Fruit fly (Drosophila melanogaster) S2 (cell line): ENCODE data around the gene CG10555.

ENCODE experiments used
- CG8478 ChIP-seq: fragments of >200 bp; optimal IDR thresholded peaks from 2 replicates; lab custom pipeline; 2018
- CTCF ChIP-seq, 2 experiments: fragments of >200 bp; optimal IDR thresholded peaks; 2 replicates each; lab custom pipeline; 2018

- no peak for TF ChIP-seq CG8478 (lab: Kevin White, UChicago)
- no peak for TF ChIP-seq CTCF (optimal IDR thresholded peaks at IDR 0.05; lab: Kevin White, UChicago)
Observed at dm6 chrX:8409793-8410192, 11.1 kb downstream of the CG10555 start.
